Fruit fly (Drosophila melanogaster) whole organism, embryonic: ENCODE measurements around the gene CG10445.

ENCODE experiments used
- Atf6 ChIP-seq: fragments of 200-800 bp; sonication (Bioruptor generic); IDR thresholded peaks from 2 replicates; pipeline ENCODE4 v1.3.6; 2022; ENCODE audit warnings: missing biosample characterization, missing genetic modification characterization
- Bgb ChIP-seq: fragments of 200-800 bp; sonication (Bioruptor generic); IDR thresholded peaks from 2 replicates; pipeline ENCODE4 v1.3.6; 2022; ENCODE audit warnings: missing biosample characterization, missing genetic modification characterization; ENCODE audit not compliant: partially characterized antibody
- CG10209 ChIP-seq: fragments of 200-800 bp; sonication (Bioruptor generic); optimal IDR thresholded peaks from 3 replicates; lab custom pipeline; 2017; ENCODE audit warnings: missing biosample characterization, mild to moderate bottlenecking, missing genetic modification characterization, missing genetic modification reagents
- CG10274 ChIP-seq: fragments of 200-800 bp; sonication (Bioruptor generic); optimal IDR thresholded peaks from 3 replicates; lab custom pipeline; 2017; ENCODE audit warnings: missing biosample characterization, mild to moderate bottlenecking, missing genetic modification characterization
- CG10654 ChIP-seq: fragments of 200-800 bp; sonication (Bioruptor generic); optimal IDR thresholded peaks from 2 replicates; lab custom pipeline; 2016; ENCODE audit warnings: missing biosample characterization, missing genetic modification characterization
- CG13287 ChIP-seq: fragments of 200-800 bp; sonication (Bioruptor generic); IDR thresholded peaks from 2 replicates; pipeline ENCODE4 v1.3.6; 2022; ENCODE audit warnings: missing biosample characterization, missing genetic modification characterization; ENCODE audit not compliant: partially characterized antibody
- CG14965 ChIP-seq: fragments of 200-800 bp; sonication (Bioruptor generic); optimal IDR thresholded peaks from 2 replicates; lab custom pipeline; 2016; ENCODE audit warnings: missing biosample characterization, missing genetic modification characterization, borderline replicate concordance
- CG16815 ChIP-seq: fragments of 200-800 bp; sonication (Bioruptor generic); optimal IDR thresholded peaks from 3 replicates; lab custom pipeline; 2017; ENCODE audit warnings: missing biosample characterization, mild to moderate bottlenecking, missing genetic modification characterization
- CG17385 ChIP-seq: fragments of 200-800 bp; sonication (Bioruptor generic); optimal IDR thresholded peaks from 3 replicates; lab custom pipeline; 2018; ENCODE audit warnings: missing biosample characterization, mild to moderate bottlenecking, missing genetic modification characterization
- CG6813 ChIP-seq: fragments of 200-800 bp; sonication (Bioruptor generic); optimal IDR thresholded peaks from 2 replicates; lab custom pipeline; 2017; ENCODE audit warnings: missing biosample characterization, missing genetic modification characterization, mild to moderate bottlenecking, moderate library complexity, missing genetic modification reagents
- D ChIP-seq, 2 experiments: fragments of 200-800 bp in 1 of 2; fragments of >200 bp in 1 of 2; sonication (Bioruptor generic) in 1 of 2; optimal IDR thresholded peaks; 2 replicates in 1 of 2; 3 replicates in 1 of 2; lab custom pipeline; 2017; ENCODE audit warnings: mild to moderate bottlenecking in 1 of 2, missing biosample characterization in 1 of 2, missing genetic modification characterization in 1 of 2, missing genetic modification reagents in 1 of 2
- D19B ChIP-seq: fragments of 200-800 bp; sonication (Bioruptor generic); optimal IDR thresholded peaks from 2 replicates; lab custom pipeline; 2017; ENCODE audit warnings: missing biosample characterization, mild to moderate bottlenecking, missing genetic modification characterization
- Dll ChIP-seq: fragments of 200-800 bp; sonication (Bioruptor generic); IDR thresholded peaks from 4 replicates; pipeline ENCODE4 v1.3.6; 2022; ENCODE audit warnings: missing biosample characterization, missing genetic modification characterization; ENCODE audit not compliant: partially characterized antibody
- Doc2 ChIP-seq: fragments of 200-800 bp; sonication (Bioruptor generic); IDR thresholded peaks from 2 replicates; pipeline ENCODE4 v1.3.6; 2022; ENCODE audit warnings: missing biosample characterization, missing genetic modification characterization
- Doc3 ChIP-seq: fragments of 200-800 bp; sonication (Bioruptor generic); IDR thresholded peaks from 3 replicates; pipeline ENCODE4 v1.3.6; 2022; ENCODE audit warnings: missing biosample characterization, missing genetic modification characterization; ENCODE audit not compliant: partially characterized antibody
- Dref ChIP-seq: fragments of 200-800 bp; sonication (Bioruptor generic); IDR thresholded peaks from 2 replicates; pipeline ENCODE4 v1.3.6; 2022; ENCODE audit warnings: missing biosample characterization, missing genetic modification characterization
- Drgx ChIP-seq: fragments of 200-800 bp; sonication (Bioruptor generic); IDR thresholded peaks from 2 replicates; pipeline ENCODE4 v1.3.6; 2022; ENCODE audit warnings: missing biosample characterization, missing genetic modification characterization
- E2f2 ChIP-seq: fragments of 200-800 bp; sonication (Bioruptor generic); IDR thresholded peaks from 2 replicates; pipeline ENCODE4 v1.3.6; 2022; ENCODE audit warnings: missing biosample characterization, missing genetic modification characterization
- Fer1 ChIP-seq: fragments of 200-800 bp; sonication (Bioruptor generic); optimal IDR thresholded peaks from 2 replicates; lab custom pipeline; 2017; ENCODE audit warnings: missing biosample characterization, mild to moderate bottlenecking, missing genetic modification characterization
- Hmr ChIP-seq: fragments of 200-800 bp; sonication (Bioruptor generic); optimal IDR thresholded peaks from 3 replicates; lab custom pipeline; 2017; ENCODE audit warnings: mild to moderate bottlenecking, missing biosample characterization, missing genetic modification reagents, missing genetic modification characterization
- Hr39 ChIP-seq: fragments of >200 bp; optimal IDR thresholded peaks from 2 replicates; lab custom pipeline; 2017
- Hr51 ChIP-seq, 2 experiments: fragments of 200-800 bp; sonication (Bioruptor generic); optimal IDR thresholded peaks; 2 replicates in 1 of 2; 3 replicates in 1 of 2; lab custom pipeline; 2016 to 2018; ENCODE audit warnings: missing biosample characterization in 2 of 2, missing genetic modification characterization in 2 of 2, mild to moderate bottlenecking in 1 of 2, moderate library complexity in 1 of 2
- Kr ChIP-seq: fragments of 200-800 bp; sonication (Bioruptor generic); optimal IDR thresholded peaks from 2 replicates; lab custom pipeline; 2017; ENCODE audit warnings: missing biosample characterization, mild to moderate bottlenecking, missing genetic modification characterization
- Med ChIP-seq: fragments of 200-800 bp; sonication (Bioruptor generic); peaks from one replicate; lab custom pipeline; 2016; ENCODE audit warnings: missing biosample characterization, missing genetic modification characterization, mild to moderate bottlenecking, inconsistent platforms, moderate library complexity
- NK7.1 ChIP-seq: fragments of 200-800 bp; sonication (Bioruptor generic); optimal IDR thresholded peaks from 3 replicates; lab custom pipeline; 2016; ENCODE audit warnings: missing biosample characterization, missing genetic modification characterization
- Pdp1 ChIP-seq, 2 experiments: fragments of 200-800 bp; sonication (Bioruptor generic); optimal IDR thresholded peaks; 3 replicates each; lab custom pipeline; 2016; ENCODE audit warnings: missing biosample characterization in 2 of 2, missing genetic modification characterization in 2 of 2, mild to moderate bottlenecking in 1 of 2, moderate library complexity in 1 of 2
- Rfx ChIP-seq: fragments of 200-800 bp; sonication (Bioruptor generic); IDR thresholded peaks from 2 replicates; pipeline ENCODE4 v1.3.6; 2022; ENCODE audit warnings: missing biosample characterization, missing genetic modification characterization
- Sin3A ChIP-seq: fragments of >200 bp; optimal IDR thresholded peaks from 2 replicates; lab custom pipeline; 2018
- Sry-β ChIP-seq: fragments of 200-800 bp; sonication (Bioruptor generic); optimal IDR thresholded peaks from 2 replicates; lab custom pipeline; 2018; ENCODE audit warnings: missing biosample characterization, mild to moderate bottlenecking, missing genetic modification characterization, moderate library complexity
- TFAM ChIP-seq: fragments of 200-800 bp; sonication (Bioruptor generic); optimal IDR thresholded peaks from 2 replicates; lab custom pipeline; 2017; ENCODE audit warnings: missing biosample characterization, missing genetic modification characterization, inconsistent platforms
- Trl ChIP-seq, 3 experiments: fragments of >200 bp in 2 of 3; fragments of 200-800 bp in 1 of 3; sonication (Bioruptor generic) in 1 of 3; optimal IDR thresholded peaks; 2 replicates in 1 of 3; 3 replicates in 2 of 3; lab custom pipeline; 2016 to 2017; ENCODE audit warnings: missing biosample characterization in 1 of 3, missing genetic modification characterization in 1 of 3
- Usf ChIP-seq: fragments of 200-800 bp; sonication (Bioruptor generic); optimal IDR thresholded peaks from 2 replicates; lab custom pipeline; 2017; ENCODE audit warnings: missing genotype, missing biosample characterization, missing genetic modification characterization
- bowl ChIP-seq: fragments of 200-800 bp; sonication (Bioruptor generic); IDR thresholded peaks from 2 replicates; pipeline ENCODE4 v1.3.6; 2022; ENCODE audit warnings: missing biosample characterization, missing genetic modification characterization
- bsh ChIP-seq, 2 experiments: fragments of 200-800 bp; sonication (Bioruptor generic); optimal IDR thresholded peaks; 2 replicates each; lab custom pipeline; 2017 to 2018; ENCODE audit warnings: mild to moderate bottlenecking in 2 of 2, missing biosample characterization in 2 of 2, missing genetic modification characterization in 2 of 2, moderate library complexity in 1 of 2
- chinmo ChIP-seq: fragments of 200-800 bp; sonication (Bioruptor generic); IDR thresholded peaks from 4 replicates; pipeline ENCODE4 v1.3.6; 2022; ENCODE audit warnings: missing biosample characterization, missing genetic modification characterization; ENCODE audit not compliant: partially characterized antibody
- dysf ChIP-seq: fragments of 200-800 bp; sonication (Bioruptor generic); IDR thresholded peaks from 3 replicates; pipeline ENCODE4 v1.3.6; 2022; ENCODE audit warnings: missing biosample characterization, missing genetic modification characterization
- gem ChIP-seq: fragments of 200-800 bp; sonication (Bioruptor generic); optimal IDR thresholded peaks from 2 replicates; lab custom pipeline; 2019; ENCODE audit warnings: missing biosample characterization, mild to moderate bottlenecking, missing genetic modification characterization, moderate library complexity
- hkb ChIP-seq, 2 experiments: fragments of 200-800 bp in 1 of 2; fragments of >200 bp in 1 of 2; sonication (Bioruptor generic) in 1 of 2; IDR thresholded peaks in 1 of 2; optimal IDR thresholded peaks in 1 of 2; 2 replicates each; pipeline versions ENCODE4 v1.3.6 to Lab custom; 2017 to 2022; ENCODE audit warnings: missing biosample characterization in 1 of 2, missing genetic modification characterization in 1 of 2
- tin ChIP-seq: fragments of 200-800 bp; sonication (Bioruptor generic); optimal IDR thresholded peaks from 3 replicates; lab custom pipeline; 2016; ENCODE audit warnings: missing biosample characterization, missing genetic modification characterization
- trem ChIP-seq: fragments of 200-800 bp; optimal IDR thresholded peaks from 3 replicates; lab custom pipeline; 2019; ENCODE audit warnings: missing biosample characterization, mild to moderate bottlenecking, missing genetic modification characterization, moderate library complexity
- trh ChIP-seq: fragments of 200-800 bp; sonication (Bioruptor generic); optimal IDR thresholded peaks from 2 replicates; lab custom pipeline; 2016; ENCODE audit warnings: missing biosample characterization, missing genetic modification characterization
- unpg ChIP-seq: fragments of 200-800 bp; sonication (Bioruptor generic); optimal IDR thresholded peaks from 3 replicates; lab custom pipeline; 2018; ENCODE audit warnings: missing biosample characterization, mild to moderate bottlenecking, missing genetic modification characterization, moderate library complexity
- wor ChIP-seq: fragments of 200-800 bp; sonication (Bioruptor generic); IDR thresholded peaks from 2 replicates; pipeline ENCODE4 v1.3.6; 2022; ENCODE audit warnings: missing biosample characterization, missing genetic modification characterization
- zfh2 ChIP-seq: fragments of 200-800 bp; sonication (Bioruptor generic); optimal IDR thresholded peaks from 2 replicates; lab custom pipeline; 2016; ENCODE audit warnings: missing biosample characterization, missing genetic modification characterization

Gene CG10445

dm6 chr3R:7969702-7970175 is 49.6 kb upstream of the CG10445 start (continued):
- TF ChIP-seq Pdp1 (GFP tag; optimal IDR thresholded peaks at IDR 0.05; lab: Kevin White, UChicago), result no peak
- no peak for TF ChIP-seq CG13287 (GFP tag; lab: Robert Waterston, UW)
- TF ChIP-seq Doc3 (GFP tag; lab: Robert Waterston, UW), result no peak
- TF ChIP-seq Fer1 (GFP tag; lab: Kevin White, UChicago), result no peak
- no peak for TF ChIP-seq Sin3A (lab: Kevin White, UChicago)
- TF ChIP-seq D (optimal IDR thresholded peaks at IDR 0.05; lab: Kevin White, UChicago), result no peak
- TF ChIP-seq D (GFP tag; optimal IDR thresholded peaks at IDR 0.05; lab: Kevin White, UChicago), result no peak
- TF ChIP-seq wor (GFP tag; lab: Robert Waterston, UW), result no peak
- TF ChIP-seq Kr (GFP tag; lab: Kevin White, UChicago), result no peak
- TF ChIP-seq CG6813 (GFP tag; lab: Kevin White, UChicago), result no peak
- peak in 1 of 2 experiments; percentile 58 for TF ChIP-seq bsh (GFP tag; optimal IDR thresholded peaks at IDR 0.05; lab: Kevin White, UChicago)
- TF ChIP-seq Dref (GFP tag; lab: Robert Waterston, UW), result no peak
- no peak for TF ChIP-seq Usf (GFP tag; lab: Kevin White, UChicago)
- peak; percentile 1 for TF ChIP-seq gem (tag; lab: Kevin White, UChicago)
- no peak for TF ChIP-seq Hr51 (GFP tag; optimal IDR thresholded peaks at IDR 0.05; lab: Kevin White, UChicago)
- no peak for TF ChIP-seq TFAM
- TF ChIP-seq, all 482 proteins: peak for 5

dm6 chr3R:7968958-7969701 is 49.0 kb upstream of the CG10445 start:
- TF ChIP-seq CG14965 (GFP tag; lab: Kevin White, UChicago) (no peak), Trl (optimal IDR thresholded peaks at IDR 0.05; lab: Kevin White, UChicago) (peak in 1 of 2 experiments; percentile 7), Trl (GFP tag; optimal IDR thresholded peaks at IDR 0.05; lab: Kevin White, UChicago) (no peak), Med (peak; percentile 20)

- TF ChIP-seq D19B (GFP tag; lab: Kevin White, UChicago), result no peak
- no peak for TF ChIP-seq zfh2 (GFP tag; lab: Kevin White, UChicago)
- no peak for TF ChIP-seq CG16815 (GFP tag; lab: Kevin White, UChicago)
- TF ChIP-seq CG17385 (GFP tag; lab: Kevin White, UChicago), result peak; percentile 33
- TF ChIP-seq unpg (GFP tag; lab: Kevin White, UChicago), result no peak
- no peak for TF ChIP-seq Atf6 (GFP tag; lab: Robert Waterston, UW)
- no peak for TF ChIP-seq bowl
- TF ChIP-seq CG10654 (GFP tag; lab: Kevin White, UChicago), result no peak
- no peak for TF ChIP-seq Hr39 (lab: Kevin White, UChicago)
- no peak for TF ChIP-seq CG10209 (GFP tag; lab: Kevin White, UChicago)
- peak; percentile 55; the same call in 1 of the 4 replicates for TF ChIP-seq Dll (GFP tag; lab: Robert Waterston, UW)
- TF ChIP-seq CG10274 (GFP tag; lab: Kevin White, UChicago), result no peak
- no peak for TF ChIP-seq Doc2 (GFP tag; lab: Robert Waterston, UW)
- no peak for TF ChIP-seq gem (tag; lab: Kevin White, UChicago)
- TF ChIP-seq Drgx (GFP tag; lab: Robert Waterston, UW), result peak; percentile 71
- TF ChIP-seq NK7.1 (GFP tag; lab: Kevin White, UChicago), result no peak
- no peak for TF ChIP-seq chinmo
- no peak for TF ChIP-seq Bgb (GFP tag; lab: Robert Waterston, UW)
- TF ChIP-seq trem (tag; lab: Kevin White, UChicago), result no peak
- TF ChIP-seq Hmr (GFP tag; lab: Kevin White, UChicago), result no peak
- TF ChIP-seq dysf, result no peak
- TF ChIP-seq hkb (optimal IDR thresholded peaks at IDR 0.05; lab: Kevin White, UChicago), result no peak
- TF ChIP-seq hkb (GFP tag; IDR thresholded peaks at IDR 0.05; lab: Robert Waterston, UW), result no peak
- TF ChIP-seq tin (GFP tag; lab: Kevin White, UChicago), result no peak
- TF ChIP-seq Sin3A (lab: Kevin White, UChicago), result no peak
- TF ChIP-seq trh, result no peak
- TF ChIP-seq E2f2 (GFP tag; lab: Robert Waterston, UW), result no peak
- TF ChIP-seq Rfx (GFP tag; lab: Robert Waterston, UW), result no peak
- no peak for TF ChIP-seq Sry-β
Measured at dm6 chr3R:7967801-7968200, 47.7 kb upstream of the CG10445 start.
